Worm (Caenorhabditis elegans) whole organism, L4 larva: ENCODE measurements around the gene T14B4.9.
A peak's percentile ranks its signal among the peaks of the same experiment; 100 is the strongest.

ENCODE experiments used
- F26F4.8 ChIP-seq: fragments of 200-800 bp; sonication (Bioruptor generic); conservative IDR thresholded peaks from 2 replicates; pipeline ENCODE4 v1.3.6; 2022; ENCODE audit warnings: missing genetic modification characterization, missing compliant biosample characterization
- F49E8.2 ChIP-seq: sonication (generic microtip); optimal IDR thresholded peaks from 2 replicates; lab custom pipeline; 2016; ENCODE audit warnings: missing compliant biosample characterization, mild to moderate bottlenecking, missing genetic modification characterization, borderline replicate concordance
- Y48G9A.11 ChIP-seq: fragments of 200-800 bp; sonication (Bioruptor generic); IDR thresholded peaks from 2 replicates; pipeline ENCODE4 v1.3.6; 2022; ENCODE audit warnings: missing genetic modification reagents, missing genetic modification characterization, missing compliant biosample characterization
- Y5F2A.4 ChIP-seq: fragments of 200-800 bp; sonication (Bioruptor generic); optimal IDR thresholded peaks from 2 replicates; lab custom pipeline; 2018; ENCODE audit warnings: mild to moderate bottlenecking, missing genetic modification characterization, missing compliant biosample characterization
- ZK337.2 ChIP-seq: fragments of 200-800 bp; sonication (Bioruptor generic); IDR thresholded peaks from 2 replicates; pipeline ENCODE4 v1.3.6; 2022; ENCODE audit warnings: missing genetic modification reagents, missing genetic modification characterization, missing compliant biosample characterization
- ZK546.5 ChIP-seq, 2 experiments: sonication (generic microtip); optimal IDR thresholded peaks; 2 replicates each; lab custom pipeline; 2017; ENCODE audit warnings: missing biosample characterization in 2 of 2, missing genetic modification characterization in 2 of 2
- aha-1 ChIP-seq: fragments of 150-350 bp; peaks from one replicate; lab custom pipeline; 2014; ENCODE audit warnings: missing biosample characterization, missing genetic modification characterization
- aly-2 ChIP-seq: sonication (generic microtip); optimal IDR thresholded peaks from 2 replicates; lab custom pipeline; 2018; ENCODE audit warnings: missing biosample characterization, missing genetic modification characterization
- ama-1 ChIP-seq: fragments of 150-350 bp; optimal IDR thresholded peaks from 2 replicates; lab custom pipeline; 2014; ENCODE audit warnings: inconsistent platforms, mixed read lengths
- attf-4 ChIP-seq: sonication (generic microtip); optimal IDR thresholded peaks from 3 replicates; lab custom pipeline; 2017; ENCODE audit warnings: missing biosample characterization, missing genetic modification characterization
- ceh-20 ChIP-seq: fragments of 200-800 bp; sonication (Bioruptor generic); IDR thresholded peaks from 2 replicates; pipeline ENCODE4 v1.3.6; 2022; ENCODE audit warnings: missing genetic modification reagents, missing genetic modification characterization, missing compliant biosample characterization
- ceh-32 ChIP-seq: sonication (generic microtip); optimal IDR thresholded peaks from 2 replicates; lab custom pipeline; 2016; ENCODE audit warnings: mild to moderate bottlenecking, missing genetic modification characterization, missing compliant biosample characterization; ENCODE audit not compliant: poor library complexity
- ceh-44 ChIP-seq: fragments of 200-800 bp; sonication (Bioruptor generic); IDR thresholded peaks from 2 replicates; pipeline ENCODE4 v1.3.6; 2022; ENCODE audit warnings: missing genetic modification reagents, missing genetic modification characterization, missing compliant biosample characterization
- cey-2 ChIP-seq: sonication (generic microtip); optimal IDR thresholded peaks from 3 replicates; lab custom pipeline; 2017; ENCODE audit warnings: missing genetic modification characterization, mild to moderate bottlenecking, missing compliant biosample characterization, antibody characterized with exemption, borderline replicate concordance; ENCODE audit not compliant: insufficient read depth
- daf-16 ChIP-seq, 3 experiments: sonication (generic microtip); optimal IDR thresholded peaks; 2 replicates each; lab custom pipeline; 2016 to 2017; ENCODE audit warnings: missing genetic modification characterization in 3 of 3, missing genetic modification reagents in 3 of 3, mild to moderate bottlenecking in 2 of 3, missing compliant biosample characterization in 2 of 3, missing biosample characterization in 1 of 3, moderate library complexity in 1 of 3
- dmd-6 ChIP-seq: fragments of 200-800 bp; sonication (Bioruptor generic); IDR thresholded peaks from 2 replicates; pipeline ENCODE4 v1.3.6; 2022; ENCODE audit warnings: missing genetic modification reagents, missing genetic modification characterization, missing compliant biosample characterization
- dpl-1 ChIP-seq: fragments of 150-350 bp; optimal IDR thresholded peaks from 2 replicates; lab custom pipeline; 2014; ENCODE audit warnings: missing biosample characterization, missing genetic modification reagents, missing genetic modification characterization
- egl-27 ChIP-seq: sonication (generic microtip); optimal IDR thresholded peaks from 3 replicates; lab custom pipeline; 2017; ENCODE audit warnings: missing biosample characterization, missing genetic modification reagents, missing genetic modification characterization
- fkh-10 ChIP-seq: fragments of 150-350 bp; optimal IDR thresholded peaks from 2 replicates; lab custom pipeline; 2014; ENCODE audit warnings: missing biosample characterization, missing genetic modification reagents, missing genetic modification characterization
- fos-1 ChIP-seq: fragments of 150-350 bp; optimal IDR thresholded peaks from 2 replicates; lab custom pipeline; 2014; ENCODE audit warnings: missing biosample characterization, missing genetic modification characterization
- gei-8 ChIP-seq: fragments of 200-800 bp; sonication (Bioruptor generic); optimal IDR thresholded peaks from 2 replicates; lab custom pipeline; 2018; ENCODE audit warnings: mild to moderate bottlenecking, missing genetic modification characterization, missing compliant biosample characterization
- hlh-30 ChIP-seq: sonication (generic microtip); optimal IDR thresholded peaks from 2 replicates; lab custom pipeline; 2017; ENCODE audit warnings: antibody characterized with exemption, mild to moderate bottlenecking, missing genetic modification characterization, missing compliant biosample characterization; ENCODE audit not compliant: insufficient read depth
- lin-1 ChIP-seq: fragments of 200-800 bp; sonication (Bioruptor generic); IDR thresholded peaks from 2 replicates; pipeline ENCODE4 v1.3.6; 2022; ENCODE audit warnings: missing genetic modification reagents, missing genetic modification characterization, missing compliant biosample characterization
- lin-13 ChIP-seq: fragments of 150-350 bp; optimal IDR thresholded peaks from 2 replicates; lab custom pipeline; 2014; ENCODE audit warnings: missing biosample characterization, missing genetic modification reagents, missing genetic modification characterization
- lin-15B ChIP-seq: fragments of 150-350 bp; sonication (generic microtip); optimal IDR thresholded peaks from 3 replicates; lab custom pipeline; 2014; ENCODE audit warnings: missing biosample characterization, missing genetic modification characterization
- lin-38 ChIP-seq: fragments of 200-800 bp; sonication (Bioruptor generic); IDR thresholded peaks from 2 replicates; pipeline ENCODE4 v1.3.6; 2022; ENCODE audit warnings: missing genetic modification reagents, missing genetic modification characterization, missing compliant biosample characterization
- lin-39 ChIP-seq: fragments of 150-350 bp; optimal IDR thresholded peaks from 2 replicates; lab custom pipeline; 2014; ENCODE audit warnings: missing biosample characterization, missing genetic modification reagents, missing genetic modification characterization
- lir-3 ChIP-seq: sonication (generic microtip); optimal IDR thresholded peaks from 2 replicates; lab custom pipeline; 2016; ENCODE audit warnings: mild to moderate bottlenecking, missing genetic modification characterization, missing compliant biosample characterization
- madf-9 ChIP-seq: fragments of 200-800 bp; sonication (Bioruptor generic); conservative IDR thresholded peaks from 2 replicates; pipeline ENCODE4 v1.3.6; 2022; ENCODE audit warnings: missing genetic modification reagents, missing genetic modification characterization, missing compliant biosample characterization
- mdl-1 ChIP-seq, 2 experiments: fragments of 150-350 bp in 1 of 2; sonication (generic microtip) in 1 of 2; optimal IDR thresholded peaks; 2 replicates each; lab custom pipeline; 2014 to 2017; ENCODE audit warnings: missing biosample characterization in 2 of 2, missing genetic modification characterization in 2 of 2
- mep-1 ChIP-seq: fragments of 150-350 bp; sonication (generic microtip); optimal IDR thresholded peaks from 3 replicates; lab custom pipeline; 2014; ENCODE audit warnings: missing biosample characterization, missing genetic modification characterization
- nhr-102 ChIP-seq: sonication (generic microtip); optimal IDR thresholded peaks from 2 replicates; lab custom pipeline; 2016; ENCODE audit warnings: mild to moderate bottlenecking, missing genetic modification characterization, moderate library complexity, missing compliant biosample characterization
- nhr-41 ChIP-seq: fragments of 200-800 bp; sonication (Bioruptor generic); IDR thresholded peaks from 2 replicates; pipeline ENCODE4 v1.3.6; 2022; ENCODE audit warnings: missing genetic modification reagents, missing genetic modification characterization, missing compliant biosample characterization
- nhr-42 ChIP-seq: fragments of 200-800 bp; sonication (Bioruptor generic); IDR thresholded peaks from 2 replicates; pipeline ENCODE4 v1.3.6; 2022; ENCODE audit warnings: missing genetic modification characterization, missing compliant biosample characterization
- nhr-76 ChIP-seq: fragments of 150-350 bp; optimal IDR thresholded peaks from 2 replicates; lab custom pipeline; 2014; ENCODE audit warnings: missing biosample characterization, missing genetic modification characterization
- pqm-1 ChIP-seq: sonication (generic microtip); optimal IDR thresholded peaks from 2 replicates; lab custom pipeline; 2017; ENCODE audit warnings: missing biosample characterization, missing genetic modification characterization
- sdz-12 ChIP-seq: fragments of 200-800 bp; sonication (Bioruptor generic); optimal IDR thresholded peaks from 2 replicates; lab custom pipeline; 2018; ENCODE audit warnings: mild to moderate bottlenecking, missing genetic modification characterization, missing compliant biosample characterization
- skn-1 ChIP-seq: fragments of 150-350 bp; optimal IDR thresholded peaks from 2 replicates; lab custom pipeline; 2014; ENCODE audit warnings: missing biosample characterization, missing genetic modification characterization
- spr-3 ChIP-seq: fragments of 200-800 bp; sonication (Bioruptor generic); optimal IDR thresholded peaks from 2 replicates; lab custom pipeline; 2018; ENCODE audit warnings: mild to moderate bottlenecking, missing genetic modification characterization, missing compliant biosample characterization
- tra-1 ChIP-seq: fragments of 200-800 bp; sonication (Bioruptor generic); IDR thresholded peaks from 2 replicates; pipeline ENCODE4 v1.3.6; 2022; ENCODE audit warnings: missing genetic modification reagents, missing genetic modification characterization, missing compliant biosample characterization
- unc-130 ChIP-seq: sonication (generic microtip); optimal IDR thresholded peaks from 2 replicates; lab custom pipeline; 2016; ENCODE audit warnings: missing genetic modification reagents, missing genetic modification characterization, missing compliant biosample characterization
- unc-62 ChIP-seq, 3 experiments: fragments of 150-350 bp in 1 of 3; sonication (generic microtip); optimal IDR thresholded peaks in 2 of 3; peaks in 1 of 3; 1 replicate in 1 of 3; 2 replicates in 2 of 3; lab custom pipeline; 2014 to 2017; ENCODE audit warnings: missing biosample characterization in 3 of 3, missing genetic modification characterization in 3 of 3, missing genetic modification reagents in 3 of 3, missing genotype in 1 of 3
- zag-1 ChIP-seq: fragments of 150-350 bp; optimal IDR thresholded peaks from 2 replicates; lab custom pipeline; 2014; ENCODE audit warnings: missing biosample characterization, missing genetic modification characterization
- zip-11 ChIP-seq: fragments of 200-800 bp; sonication (Bioruptor generic); IDR thresholded peaks from 2 replicates; pipeline ENCODE4 v1.3.6; 2022; ENCODE audit warnings: missing genetic modification characterization, missing compliant biosample characterization
- zip-2 ChIP-seq: fragments of 150-350 bp; optimal IDR thresholded peaks from 2 replicates; lab custom pipeline; 2014; ENCODE audit warnings: missing biosample characterization, missing genetic modification characterization
- ztf-7 ChIP-seq: fragments of 150-350 bp; optimal IDR thresholded peaks from 2 replicates; lab custom pipeline; 2014; ENCODE audit warnings: missing biosample characterization, missing genetic modification characterization

T14B4.9 gene

DNA sequence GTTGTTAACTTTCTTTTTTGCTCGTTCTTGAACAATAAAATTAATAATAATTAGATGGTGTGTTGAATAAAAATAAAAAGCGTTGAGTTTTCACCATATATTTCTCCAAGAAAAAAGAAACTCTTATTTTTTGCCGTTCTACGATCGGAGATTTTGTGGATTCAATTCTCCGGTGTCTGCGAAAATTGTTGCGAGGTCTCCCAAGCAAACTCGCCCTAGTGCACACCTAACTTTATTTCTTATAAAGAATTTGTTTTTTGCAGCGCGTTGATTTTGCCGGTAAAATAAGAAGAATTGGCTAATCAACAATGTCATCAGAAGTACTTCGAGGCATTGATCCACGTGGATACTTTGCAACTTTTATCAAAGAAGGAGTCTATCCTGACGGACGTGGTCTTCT lies 7.8 kb upstream of the T14B4.9 start, which contains the start of gene exos-8 (continued):
- TF ChIP-seq gei-8 (no peak), lin-1 (GFP tag; lab: Robert Waterston, UW) (no peak), ceh-32 (no peak), pqm-1 (no peak), zip-11 (no peak), dmd-6 (no peak; the same call in 1 of the 2 replicates), zag-1 (tag; lab: Kevin White, UChicago) (no peak), ZK337.2 (GFP tag; lab: Robert Waterston, UW) (peak; percentile 65; the same call in 1 of the 2 replicates), hlh-30 (tag; lab: Kevin White, UChicago) (no peak), aly-2 (tag; lab: Kevin White, UChicago) (no peak), fos-1 (tag; lab: Kevin White, UChicago) (no peak), ztf-7 (tag; lab: Kevin White, UChicago) (no peak), F49E8.2 (tag; lab: Kevin White, UChicago) (no peak)

ce11 chrII:6736604-6737003 lies 3.0 kb upstream of the T14B4.9 start, which contains the start of gene T14B4.1:
Gene T14B4.1 (plus strand): TSS chrII:6736904.
- TF ChIP-seq ceh-44 (GFP tag; lab: Robert Waterston, UW) (no peak), nhr-41 (GFP tag; lab: Robert Waterston, UW) (no peak), nhr-76 (tag; lab: Kevin White, UChicago) (no peak), lin-1 (GFP tag; lab: Robert Waterston, UW) (no peak), lin-13 (GFP tag; lab: Kevin White, UChicago) (no peak), tra-1 (no peak), aly-2 (tag; lab: Kevin White, UChicago) (no peak), F26F4.8 (GFP tag; lab: Robert Waterston, UW) (no peak), daf-16 (GFP tag; optimal IDR thresholded peaks at IDR 0.05; lab: Kevin White, UChicago) (no peak), daf-16 (tag; optimal IDR thresholded peaks at IDR 0.05; lab: Kevin White, UChicago) (no peak), Y5F2A.4 (GFP tag; lab: Kevin White, UChicago) (no peak), nhr-102 (tag; lab: Kevin White, UChicago) (no peak), ZK546.5 (tag; optimal IDR thresholded peaks at IDR 0.05; lab: Kevin White, UChicago) (no peak), lin-15B (tag; lab: Kevin White, UChicago) (no peak), mdl-1 (tag; optimal IDR thresholded peaks at IDR 0.05; lab: Kevin White, UChicago) (no peak), spr-3 (GFP tag; lab: Kevin White, UChicago) (no peak), skn-1 (tag; lab: Kevin White, UChicago) (no peak)

DNA sequence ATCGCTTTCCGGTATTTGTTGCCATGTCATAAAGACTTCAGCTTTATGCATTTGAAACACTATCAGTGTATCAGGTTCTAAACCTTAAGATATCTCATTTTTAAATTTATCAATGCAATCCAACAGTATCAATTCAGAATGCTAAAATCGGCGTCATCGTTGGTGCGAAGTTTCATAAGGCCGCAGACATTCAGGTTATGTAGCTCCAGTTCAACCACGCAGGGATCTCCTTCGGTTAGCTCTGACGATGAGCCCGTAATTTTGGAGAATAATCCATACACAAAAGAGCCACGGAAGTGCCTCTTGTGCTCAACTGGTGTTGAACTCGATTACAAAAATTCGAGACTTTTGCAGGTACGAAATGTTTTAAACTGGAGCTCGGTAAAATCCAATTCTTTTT lies 2.4 kb upstream of the T14B4.9 start, which contains the start of gene mrps-18.C:
Gene mrps-18.C, plus strand, starts transcription at position 138 of the 400 bp plus-strand sequence.
- TF ChIP-seq gei-8 (no peak), lin-38 (peak; percentile 53), nhr-42 (no peak)

- no peak for TF ChIP-seq mdl-1 (tag; optimal IDR thresholded peaks at IDR 0.05; lab: Kevin White, UChicago)
- peak; percentile 73 for TF ChIP-seq mep-1 (tag; lab: Kevin White, UChicago)
- no peak for TF ChIP-seq fos-1 (tag; lab: Kevin White, UChicago)
- no peak for TF ChIP-seq spr-3 (GFP tag; lab: Kevin White, UChicago)
- TF ChIP-seq fkh-10 (GFP tag; lab: Kevin White, UChicago) = no peak
- no peak for TF ChIP-seq ceh-20
- no peak for TF ChIP-seq sdz-12 (GFP tag; lab: Kevin White, UChicago)
- TF ChIP-seq lin-39 (tag; lab: Kevin White, UChicago) = no peak
- no peak for TF ChIP-seq egl-27 (tag; lab: Kevin White, UChicago)
- no peak for TF ChIP-seq unc-62 (GFP tag; optimal IDR thresholded peaks at IDR 0.05 in 1 of 2; lab: Kevin White, UChicago)
- TF ChIP-seq unc-62 (tag; optimal IDR thresholded peaks at IDR 0.05; lab: Kevin White, UChicago) = no peak
- peak; percentile 14 for TF ChIP-seq lin-13 (GFP tag; lab: Kevin White, UChicago)
- no peak for TF ChIP-seq ama-1 (lab: Kevin White, UChicago)
- TF ChIP-seq madf-9 (GFP tag; lab: Robert Waterston, UW) = no peak
- TF ChIP-seq pqm-1 = no peak
- TF ChIP-seq attf-4 (tag; lab: Kevin White, UChicago) = no peak
- TF ChIP-seq aha-1 (tag; lab: Kevin White, UChicago) = no peak
- no peak for TF ChIP-seq zip-2 (tag; lab: Kevin White, UChicago)
- peak; percentile 61 for TF ChIP-seq dpl-1 (GFP tag; lab: Kevin White, UChicago)
- no peak for TF ChIP-seq cey-2 (tag; lab: Kevin White, UChicago)
- TF ChIP-seq lir-3 (tag; lab: Kevin White, UChicago) = no peak
- no peak for TF ChIP-seq Y48G9A.11
- peak; percentile 76 for TF ChIP-seq unc-130 (GFP tag; lab: Kevin White, UChicago)
Observed at ce11 chrII:6734674-6735073, 1.1 kb upstream of the T14B4.9 start, which contains the start of gene T14B4.3. Gene T14B4.3 (plus strand): TSS chrII:6734937.
